Worm (Caenorhabditis elegans) whole organism, L4/young adult: ENCODE data around the gene Y45G5AM.5.

ENCODE experiments used
- W03F9.2 ChIP-seq: fragments of 150-350 bp; optimal IDR thresholded peaks from 2 replicates; lab custom pipeline; 2014; ENCODE audit warnings: missing biosample characterization, missing genetic modification characterization
- dao-5 ChIP-seq: sonication (generic microtip); optimal IDR thresholded peaks from 2 replicates; lab custom pipeline; 2016; ENCODE audit warnings: missing genotype, missing genetic modification characterization, moderate library complexity, missing compliant biosample characterization
- him-1 ChIP-seq: sonication (generic microtip); optimal IDR thresholded peaks from 2 replicates; lab custom pipeline; 2016; ENCODE audit warnings: missing genotype, missing genetic modification reagents, missing genetic modification characterization, missing compliant biosample characterization

ce11 chrV:4162922-4163321 is 2.7 kb downstream of the Y45G5AM.5 start, which contains the start of gene Y45G5AM.4:
- TF ChIP-seq him-1 (tag; lab: Kevin White, UChicago) (no peak), dao-5 (tag; lab: Kevin White, UChicago) (no peak), W03F9.2 (no peak)
